Fruit fly (Drosophila melanogaster) S2 (cell line): ENCODE results near the gene Atg18b.

Source experiments
- CG8478 ChIP-seq: fragments of >200 bp; optimal IDR thresholded peaks from 2 replicates; lab custom pipeline; 2018
- CTCF ChIP-seq, 2 experiments: fragments of >200 bp; optimal IDR thresholded peaks; 2 replicates each; lab custom pipeline; 2018

The Atg18b gene

DNA sequence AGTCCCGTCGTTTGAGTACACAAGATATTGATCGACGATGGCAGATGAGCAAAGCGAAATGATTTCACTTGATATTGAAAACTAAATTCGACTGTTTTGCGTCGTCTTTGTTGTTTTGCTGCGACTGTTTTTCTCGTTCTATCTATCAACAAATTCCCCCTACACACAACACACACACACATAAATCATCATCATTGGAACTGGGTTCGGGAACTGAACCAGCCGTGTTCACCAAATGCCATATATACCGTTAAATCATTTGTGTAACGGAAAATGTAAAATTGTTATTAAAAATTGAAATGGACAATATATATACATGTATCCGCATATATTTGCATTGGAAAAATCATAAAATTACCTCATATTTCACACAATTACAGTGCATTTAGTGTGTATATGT is at the start of gene Atg18b:
Atg18b (minus strand) TSS at position 177 of the 400 bp plus-strand sequence.
- no peak for TF ChIP-seq CG8478

DNA sequence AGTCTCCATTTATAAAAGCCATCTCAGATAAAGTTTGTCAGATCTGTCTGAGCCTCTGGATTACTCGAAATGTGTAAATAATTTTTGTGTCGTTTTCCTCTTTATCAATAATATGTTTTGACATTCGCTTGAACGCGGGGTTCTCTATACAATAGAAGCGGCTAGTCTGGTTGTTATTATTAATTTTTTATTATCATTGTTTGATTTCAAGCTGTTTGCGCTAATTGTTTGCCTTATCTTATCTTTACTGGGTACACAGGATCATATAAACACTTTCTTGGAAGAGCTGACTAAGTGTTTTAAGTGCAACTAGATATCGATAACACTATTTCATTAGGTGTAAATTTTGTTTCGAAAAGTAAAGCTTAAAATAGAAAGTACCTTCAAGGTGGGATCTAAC is 47.8 kb upstream of the Atg18b start:
- TF ChIP-seq CTCF (optimal IDR thresholded peaks at IDR 0.05; lab: Kevin White, UChicago), result no peak
- no peak for TF ChIP-seq CG8478

DNA sequence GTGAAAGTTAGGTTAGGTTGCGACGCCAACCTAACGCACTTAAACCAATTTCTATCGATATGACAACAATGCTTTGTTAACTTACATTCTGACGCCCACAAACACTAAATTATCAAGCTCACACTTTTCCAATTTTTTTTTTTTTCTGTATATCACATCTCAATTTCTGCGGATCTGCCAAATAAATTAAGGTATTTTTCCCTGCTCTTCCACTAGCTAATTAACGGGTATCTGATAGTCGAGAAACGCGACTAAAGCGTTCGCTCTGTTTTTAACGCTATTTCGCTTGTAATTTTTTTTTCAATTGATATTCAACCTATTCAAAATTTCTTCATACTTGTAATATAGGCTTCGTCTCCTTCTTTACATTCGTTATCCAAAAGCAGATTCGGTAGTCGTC is 45.9 kb upstream of the Atg18b start:
- TF ChIP-seq CG8478 (no peak), CTCF (optimal IDR thresholded peaks at IDR 0.05; lab: Kevin White, UChicago) (no peak)

DNA sequence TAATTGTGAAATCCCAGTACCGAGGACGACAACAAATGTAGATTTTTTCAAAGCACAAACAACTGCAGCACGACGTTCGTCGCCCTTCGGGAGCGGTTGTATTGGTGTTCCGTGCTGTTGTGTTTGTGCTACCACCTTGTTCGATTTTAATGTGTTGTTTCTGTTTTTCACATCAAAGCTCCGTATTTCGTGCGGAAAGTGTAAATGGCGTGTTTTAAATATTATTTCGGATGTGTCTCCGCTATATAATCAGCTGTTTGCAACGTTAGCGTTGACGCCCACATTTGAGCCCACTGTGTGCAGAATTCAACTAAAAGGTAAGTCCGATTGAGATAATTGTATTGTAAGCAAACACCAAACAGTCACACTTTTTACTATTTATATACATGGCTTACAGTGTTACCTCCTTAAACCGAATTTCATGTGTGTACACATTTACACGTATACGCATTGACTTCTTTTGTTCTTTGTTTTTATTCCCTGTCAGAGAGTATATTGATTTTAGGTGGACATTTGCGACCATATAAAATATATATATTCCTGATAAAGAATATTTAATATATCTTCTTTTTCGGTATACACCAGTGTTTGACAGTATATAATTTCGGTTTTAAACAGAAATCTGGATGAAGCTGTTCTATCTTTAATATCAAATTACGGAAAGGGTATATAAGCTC is 43.2 kb upstream of the Atg18b start:
- TF ChIP-seq CG8478 (no peak), CTCF (optimal IDR thresholded peaks at IDR 0.05; lab: Kevin White, UChicago) (peak in 1 of 2 experiments; percentile 37)

DNA sequence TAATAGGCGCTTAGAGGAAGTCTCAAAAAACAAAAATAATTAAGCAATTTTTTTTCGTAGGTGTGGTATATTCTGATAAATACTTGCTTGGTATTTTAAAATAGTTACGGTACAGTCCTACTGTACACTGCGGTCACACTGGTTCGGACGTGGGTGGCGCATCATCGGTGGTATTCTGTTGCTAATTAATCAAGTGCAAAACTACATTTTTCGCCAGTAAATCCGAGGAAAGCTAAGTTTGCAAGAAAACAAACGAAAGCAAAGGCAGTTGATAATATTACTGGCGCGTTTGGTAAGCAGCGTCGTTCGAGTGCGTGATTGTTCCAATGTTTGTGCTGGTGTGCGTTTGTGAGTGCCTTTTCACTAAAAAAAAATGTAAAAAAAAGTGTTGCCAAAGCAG is 42.5 kb upstream of the Atg18b start, which contains the start of gene CG8671:
CG8671 (plus strand) TSS at position 125 of the 400 bp plus-strand sequence.
- TF ChIP-seq CG8478, result no peak
- no peak for TF ChIP-seq CTCF (optimal IDR thresholded peaks at IDR 0.05; lab: Kevin White, UChicago)

DNA sequence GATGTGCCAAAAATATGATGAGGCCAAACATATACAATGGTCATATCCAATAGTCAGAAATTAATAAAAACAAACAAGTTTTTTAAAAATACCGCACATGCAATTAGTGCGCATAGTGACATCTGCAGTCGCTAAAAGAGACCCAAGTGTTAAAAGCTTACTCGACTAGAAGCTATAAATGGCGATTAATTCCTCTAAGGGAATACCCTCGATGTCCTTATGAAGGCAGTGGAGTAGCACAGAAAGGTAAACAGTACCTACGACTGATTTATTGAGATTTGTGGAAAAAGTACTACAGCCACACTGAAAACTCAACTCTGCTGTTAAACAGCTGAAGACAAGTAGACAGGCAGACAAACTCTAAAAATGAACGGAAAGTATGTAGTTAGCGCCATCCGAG is 40.5 kb upstream of the Atg18b start:
- TF ChIP-seq CG8478 (no peak), CTCF (optimal IDR thresholded peaks at IDR 0.05; lab: Kevin White, UChicago) (no peak)

DNA sequence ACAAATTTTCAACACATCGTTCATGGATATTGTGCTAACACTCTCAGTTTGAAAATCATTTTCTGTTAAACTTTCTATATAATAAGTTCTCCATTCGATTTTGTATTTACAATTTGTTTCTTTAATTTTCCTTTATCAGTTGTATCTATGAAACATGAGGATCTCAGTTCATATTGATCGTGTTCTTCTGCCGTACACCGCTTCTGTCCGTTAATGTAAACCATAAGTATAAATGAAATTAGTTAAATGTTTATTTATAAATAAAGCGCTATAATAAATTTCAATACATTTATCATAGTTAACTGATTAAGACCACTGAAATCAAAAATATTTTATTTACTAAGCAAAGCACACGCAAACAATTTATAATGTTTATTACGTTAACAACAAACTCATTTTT is 38.6 kb upstream of the Atg18b start:
- TF ChIP-seq CG8478, result no peak
- no peak for TF ChIP-seq CTCF (optimal IDR thresholded peaks at IDR 0.05; lab: Kevin White, UChicago)

DNA sequence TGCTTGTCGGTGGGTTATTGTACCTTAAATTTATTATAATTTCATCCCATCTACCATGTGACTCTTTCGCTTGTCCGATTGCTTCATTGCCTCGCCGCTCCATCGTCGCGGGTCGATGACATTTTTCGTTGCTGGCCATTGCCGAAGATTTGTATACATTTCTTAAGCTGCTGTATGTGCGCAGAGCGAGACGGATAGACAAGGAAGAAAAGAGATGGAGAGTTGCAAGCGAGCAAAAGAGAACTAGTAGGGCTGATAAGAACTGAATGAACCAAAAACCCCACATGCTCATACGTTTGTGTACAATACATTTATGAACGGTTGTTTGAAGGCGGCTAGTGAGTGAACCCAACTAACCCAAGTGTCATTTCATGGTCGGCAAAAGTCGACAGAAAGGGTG is 31.4 kb upstream of the Atg18b start:
- TF ChIP-seq CTCF (optimal IDR thresholded peaks at IDR 0.05; lab: Kevin White, UChicago) (no peak), CG8478 (no peak)

DNA sequence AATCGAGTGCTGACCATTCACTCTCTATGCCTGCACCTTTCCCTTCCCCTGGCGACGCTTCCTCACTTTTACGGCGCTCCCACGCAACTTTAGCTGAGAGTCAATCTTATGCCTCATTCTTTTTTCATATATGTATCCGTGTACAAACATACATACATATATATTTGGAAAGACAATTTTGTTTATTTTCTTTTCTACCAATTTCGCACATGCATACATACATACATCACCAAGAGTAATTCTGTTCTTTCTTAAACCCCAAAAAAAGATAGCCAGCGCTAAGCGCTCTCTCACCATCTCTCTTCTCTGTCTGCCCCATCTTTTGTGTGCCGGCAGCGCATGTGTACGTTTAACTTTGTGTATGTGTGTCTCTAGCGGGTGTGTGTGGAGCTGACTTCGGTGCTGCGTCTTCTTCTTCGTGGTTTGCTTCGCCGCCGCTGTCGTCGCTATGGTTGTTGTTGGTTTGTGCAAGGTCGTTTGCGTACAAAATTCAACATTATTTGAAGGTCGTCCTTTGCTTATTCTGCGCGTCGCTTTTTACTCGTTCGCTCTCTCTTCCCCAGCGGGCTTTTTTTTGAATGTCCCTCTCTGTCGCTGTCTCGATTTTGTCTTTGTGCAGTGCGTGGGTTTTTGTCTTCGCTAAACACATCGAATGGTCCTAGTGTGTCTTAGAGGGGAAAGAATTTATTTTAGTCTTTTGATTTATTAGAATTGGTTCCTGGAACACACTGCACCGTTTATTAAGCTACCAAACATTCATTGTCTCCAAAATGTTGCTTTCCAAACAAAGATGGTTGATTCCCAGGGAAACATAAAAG is 30.4 kb upstream of the Atg18b start:
- TF ChIP-seq CG8478, result no peak
- TF ChIP-seq CTCF (optimal IDR thresholded peaks at IDR 0.05; lab: Kevin White, UChicago), result peak; percentile 9 to 37

DNA sequence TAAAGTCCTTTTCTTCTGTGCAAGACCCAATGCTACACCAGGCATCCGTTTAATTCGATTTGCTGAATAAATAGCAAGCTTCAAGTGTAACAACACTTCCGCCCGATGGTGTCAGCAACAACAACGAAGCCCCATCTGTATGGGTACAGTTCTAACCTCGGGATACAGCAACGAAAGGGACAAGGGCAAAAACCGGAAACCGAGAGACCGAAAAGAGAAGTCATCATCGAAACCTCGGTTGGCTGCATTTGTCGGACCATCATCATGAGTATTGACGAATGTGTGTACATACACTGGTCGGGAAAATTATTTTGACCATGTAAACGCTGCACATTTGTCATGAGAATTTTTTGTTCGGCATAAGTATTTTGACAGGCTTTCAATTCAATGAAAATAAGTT is 28.5 kb upstream of the Atg18b start:
- TF ChIP-seq CTCF (optimal IDR thresholded peaks at IDR 0.05; lab: Kevin White, UChicago) (no peak), CG8478 (no peak)

DNA sequence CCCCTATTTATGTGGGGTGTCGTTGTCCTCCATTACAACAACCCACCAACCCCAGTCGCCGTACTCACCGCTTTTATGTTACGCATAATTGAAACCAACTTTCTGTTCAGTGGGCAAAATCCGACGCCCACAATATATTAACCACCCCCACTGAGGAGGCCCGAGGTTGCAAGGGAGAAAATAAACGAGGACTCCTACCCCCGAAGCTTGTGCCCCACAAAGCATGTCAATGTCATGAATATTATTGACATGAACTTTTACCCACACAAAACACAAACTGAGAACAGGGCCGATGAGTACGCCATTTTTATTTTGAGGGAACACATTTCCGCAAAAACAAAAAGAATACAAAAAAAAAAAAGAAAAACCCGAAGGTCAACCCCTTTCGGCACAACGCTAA is 27.6 kb upstream of the Atg18b start:
- TF ChIP-seq CG8478, result no peak
- no peak for TF ChIP-seq CTCF (optimal IDR thresholded peaks at IDR 0.05; lab: Kevin White, UChicago)

DNA sequence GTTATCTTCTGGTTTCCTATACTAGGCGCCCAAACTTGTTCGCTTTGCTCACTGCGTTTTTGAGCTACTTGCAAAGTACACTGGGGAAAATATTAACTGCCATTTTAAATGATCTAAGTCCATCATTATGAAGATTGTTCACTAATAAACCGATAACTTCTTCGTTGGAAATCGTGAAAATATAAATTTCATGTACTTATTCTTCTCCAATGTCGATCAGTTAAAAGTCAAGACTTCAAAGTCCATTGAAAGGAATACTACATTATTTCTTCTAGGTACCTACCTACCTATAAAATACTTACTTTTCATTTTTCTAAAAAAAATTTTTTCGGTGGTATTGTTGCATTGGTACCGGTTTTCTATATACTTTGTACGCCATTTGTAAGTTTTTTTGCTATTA is 26.3 kb upstream of the Atg18b start:
- no peak for TF ChIP-seq CG8478
- no peak for TF ChIP-seq CTCF (optimal IDR thresholded peaks at IDR 0.05; lab: Kevin White, UChicago)

DNA sequence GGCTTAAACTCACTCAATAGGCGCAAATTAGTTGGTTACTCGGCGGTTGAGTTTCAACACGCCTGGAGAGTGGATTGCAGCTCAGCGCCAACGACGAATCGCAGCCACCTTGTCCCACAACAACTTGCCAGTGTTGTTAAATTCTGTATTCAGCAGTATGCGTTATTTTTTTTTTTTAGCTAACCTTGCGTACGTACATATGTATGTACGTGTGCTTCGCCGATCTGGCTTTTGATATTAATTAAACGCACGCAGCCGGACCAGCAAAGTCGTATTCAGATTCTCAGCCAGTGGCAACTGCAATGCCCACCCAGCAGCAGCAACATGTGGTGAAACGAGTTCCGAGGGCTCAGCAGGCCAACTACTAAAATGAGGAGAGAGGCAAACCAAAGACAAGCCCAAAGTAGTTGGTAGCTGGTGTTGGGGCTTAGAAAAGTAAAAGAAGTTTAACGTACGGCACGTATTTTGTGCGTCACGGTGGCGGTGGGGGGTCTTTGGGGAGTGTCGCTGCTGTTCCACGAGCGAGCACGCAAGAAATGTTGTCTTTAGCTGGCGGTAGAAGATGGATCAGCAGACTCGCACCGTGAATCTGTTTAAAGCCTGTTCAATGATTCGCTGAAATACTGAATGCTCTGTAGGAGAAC is 24.8 kb upstream of the Atg18b start:
- TF ChIP-seq CG8478 (no peak), CTCF (optimal IDR thresholded peaks at IDR 0.05; lab: Kevin White, UChicago) (no peak)

DNA sequence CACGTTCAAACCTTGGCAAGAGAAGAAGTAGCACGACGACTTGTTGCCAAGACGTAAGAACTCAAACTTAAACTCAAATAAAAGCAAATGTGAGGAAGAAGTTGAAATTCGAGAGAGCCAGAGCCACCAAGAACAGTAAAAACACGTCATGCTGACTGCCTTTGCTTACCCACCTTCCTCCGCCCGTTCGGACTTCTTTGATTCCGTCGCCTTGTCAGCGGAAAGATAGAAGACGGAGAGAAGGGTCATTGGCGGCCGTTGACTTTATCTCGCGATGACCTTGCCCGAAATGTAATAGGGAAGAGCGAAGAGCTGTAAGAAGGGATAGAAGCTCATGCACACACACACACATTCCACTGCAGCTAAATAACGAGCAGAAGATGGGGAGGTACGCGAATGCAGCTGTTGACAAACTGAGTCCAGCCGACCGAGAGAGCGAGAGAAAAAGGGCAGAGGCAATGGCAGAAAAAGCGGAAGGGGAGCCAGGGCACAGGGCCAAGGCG is 23.6 kb upstream of the Atg18b start:
- TF ChIP-seq CTCF (optimal IDR thresholded peaks at IDR 0.05; lab: Kevin White, UChicago), result no peak
- TF ChIP-seq CG8478, result no peak

DNA sequence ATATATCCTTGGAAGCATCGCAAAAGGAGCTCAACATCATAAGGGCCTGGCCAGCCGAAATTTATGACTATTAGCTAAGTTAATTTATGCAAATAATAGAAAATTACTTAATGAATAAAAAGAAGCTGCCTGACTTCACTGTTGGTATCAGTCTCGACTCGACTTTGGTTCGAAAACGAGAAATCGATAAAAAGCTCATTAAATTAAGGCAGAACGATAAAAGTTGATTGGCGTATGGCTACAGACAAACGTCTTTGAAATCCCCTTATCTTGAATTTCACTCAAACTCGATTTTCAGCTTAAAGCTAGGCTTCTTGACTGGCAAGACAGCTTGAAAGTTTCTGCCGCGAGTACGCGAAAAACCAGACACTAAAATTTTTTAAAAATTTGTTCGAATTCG is 22.0 kb upstream of the Atg18b start:
- TF ChIP-seq CG8478 (no peak), CTCF (optimal IDR thresholded peaks at IDR 0.05; lab: Kevin White, UChicago) (no peak)
